Worm (Caenorhabditis elegans) whole organism, young adult: ENCODE data around the gene fbxb-15.

Experiments
- B0261.1 ChIP-seq: sonication (generic microtip); optimal IDR thresholded peaks from 2 replicates; lab custom pipeline; 2016; ENCODE audit warnings: mild to moderate bottlenecking, missing genetic modification characterization, moderate library complexity, missing compliant biosample characterization
- F22D6.2 ChIP-seq: sonication (generic microtip); optimal IDR thresholded peaks from 2 replicates; lab custom pipeline; 2016; ENCODE audit warnings: mild to moderate bottlenecking, missing genetic modification characterization, missing compliant biosample characterization
- F49E8.2 ChIP-seq: sonication (generic microtip); optimal IDR thresholded peaks from 3 replicates; lab custom pipeline; 2017; ENCODE audit warnings: missing genetic modification characterization, mild to moderate bottlenecking, missing compliant biosample characterization, antibody characterized with exemption, moderate library complexity; ENCODE audit not compliant: insufficient read depth
- cebp-1 ChIP-seq, 2 experiments: fragments of 200-800 bp in 1 of 2; sonication (Bioruptor generic) in 1 of 2; sonication (generic microtip) in 1 of 2; IDR thresholded peaks in 1 of 2; optimal IDR thresholded peaks in 1 of 2; 2 replicates each; pipeline versions ENCODE4 v1.3.6 to Lab custom; 2017 to 2022; ENCODE audit warnings: missing compliant biosample characterization in 2 of 2, missing genetic modification characterization in 2 of 2, mild to moderate bottlenecking in 1 of 2, missing genetic modification reagents in 1 of 2, moderate library complexity in 1 of 2
- efl-1 ChIP-seq: fragments of 150-350 bp; optimal IDR thresholded peaks from 2 replicates; lab custom pipeline; 2014; ENCODE audit warnings: missing biosample characterization, missing genetic modification reagents, missing genetic modification characterization
- hmg-1.2 ChIP-seq: fragments of 200-800 bp; sonication (Bioruptor generic); IDR thresholded peaks from 2 replicates; pipeline ENCODE4 v1.3.6; 2022; ENCODE audit warnings: missing genetic modification reagents, missing genetic modification characterization, missing compliant biosample characterization
- rec-8 ChIP-seq, 2 experiments: sonication (generic microtip); optimal IDR thresholded peaks; 2 replicates each; lab custom pipeline; 2016; ENCODE audit warnings: mild to moderate bottlenecking in 2 of 2, missing genetic modification characterization in 2 of 2, missing genetic modification reagents in 2 of 2, missing genotype in 2 of 2, missing biosample characterization in 1 of 2, missing compliant biosample characterization in 1 of 2, moderate library complexity in 1 of 2
- snpc-4 ChIP-seq, 5 experiments: fragments of 150-350 bp in 1 of 5; sonication (generic microtip) in 4 of 5; optimal IDR thresholded peaks; 2 replicates each; lab custom pipeline; 2014 to 2018; ENCODE audit warnings: missing genetic modification characterization in 5 of 5, missing biosample characterization in 3 of 5, antibody characterized with exemption in 2 of 5, mild to moderate bottlenecking in 2 of 5, missing compliant biosample characterization in 2 of 5, missing genotype in 2 of 5, moderate library complexity in 2 of 5, missing genetic modification reagents in 1 of 5
- unc-130 ChIP-seq: sonication (generic microtip); optimal IDR thresholded peaks from 2 replicates; lab custom pipeline; 2016; ENCODE audit warnings: missing genetic modification reagents, missing genetic modification characterization, missing compliant biosample characterization

DNA sequence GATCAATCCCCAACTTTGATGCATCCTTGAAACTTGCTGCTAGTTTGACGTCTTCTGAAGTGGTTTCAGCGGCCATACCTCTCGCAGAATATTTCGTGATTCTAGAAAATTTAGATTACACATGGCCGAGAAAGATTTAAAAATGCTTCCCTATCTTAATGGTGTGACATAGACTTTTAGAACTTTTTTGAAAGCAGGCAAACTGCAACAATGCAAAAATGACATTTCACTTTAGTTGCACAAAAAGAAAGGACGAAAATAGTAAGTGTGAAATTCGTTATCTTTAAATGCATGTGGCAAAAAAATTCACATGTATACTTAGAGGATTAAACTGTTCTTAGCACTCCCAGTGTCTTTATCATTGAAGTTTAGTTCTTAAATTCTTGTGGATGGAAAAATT, 3.9 kb upstream of the fbxb-15 start, which contains the start of gene ZC204.12:
- no peak for TF ChIP-seq B0261.1 (tag; lab: Kevin White, UChicago)
- TF ChIP-seq snpc-4 (GFP tag; optimal IDR thresholded peaks at IDR 0.05; lab: Kevin White, UChicago) = no peak
- no peak for TF ChIP-seq snpc-4 (tag; optimal IDR thresholded peaks at IDR 0.05; lab: Kevin White, UChicago)
- TF ChIP-seq rec-8 (tag; optimal IDR thresholded peaks at IDR 0.05; lab: Kevin White, UChicago) = no peak
- TF ChIP-seq cebp-1 (GFP tag; IDR thresholded peaks at IDR 0.05; lab: Robert Waterston, UW) = no peak
- TF ChIP-seq cebp-1 (tag; optimal IDR thresholded peaks at IDR 0.05; lab: Kevin White, UChicago) = no peak
- no peak for TF ChIP-seq efl-1
- TF ChIP-seq F49E8.2 (tag; lab: Kevin White, UChicago) = no peak
- TF ChIP-seq F22D6.2 (tag; lab: Kevin White, UChicago) = no peak
- TF ChIP-seq unc-130 = no peak
- TF ChIP-seq hmg-1.2 (GFP tag; lab: Robert Waterston, UW) = no peak
